Fruit fly (Drosophila melanogaster) whole organism, adult: ENCODE results near the gene CG43783.

Experiments
- CG14711 ChIP-seq: fragments of 200-800 bp; sonication (Bioruptor generic); optimal IDR thresholded peaks from 2 replicates; lab custom pipeline; 2018; ENCODE audit warnings: missing biosample characterization, mild to moderate bottlenecking, missing genetic modification characterization, moderate library complexity
- CG5204 ChIP-seq: fragments of 200-800 bp; sonication (Bioruptor generic); optimal IDR thresholded peaks from 2 replicates; lab custom pipeline; 2016; ENCODE audit warnings: missing biosample characterization, missing genetic modification characterization
- CG7045 ChIP-seq: fragments of 200-800 bp; sonication (Bioruptor generic); optimal IDR thresholded peaks from 2 replicates; lab custom pipeline; 2017; ENCODE audit warnings: missing biosample characterization, mild to moderate bottlenecking, missing genetic modification characterization
- cic ChIP-seq: fragments of 200-800 bp; sonication (Bioruptor generic); optimal IDR thresholded peaks from 2 replicates; lab custom pipeline; 2017; ENCODE audit warnings: missing biosample characterization, mild to moderate bottlenecking, missing genetic modification characterization, moderate library complexity
- pad ChIP-seq: fragments of 200-800 bp; sonication (Bioruptor generic); optimal IDR thresholded peaks from 3 replicates; lab custom pipeline; 2017; ENCODE audit warnings: missing biosample characterization, missing genetic modification characterization, mild to moderate bottlenecking, moderate library complexity, missing genetic modification reagents

DNA sequence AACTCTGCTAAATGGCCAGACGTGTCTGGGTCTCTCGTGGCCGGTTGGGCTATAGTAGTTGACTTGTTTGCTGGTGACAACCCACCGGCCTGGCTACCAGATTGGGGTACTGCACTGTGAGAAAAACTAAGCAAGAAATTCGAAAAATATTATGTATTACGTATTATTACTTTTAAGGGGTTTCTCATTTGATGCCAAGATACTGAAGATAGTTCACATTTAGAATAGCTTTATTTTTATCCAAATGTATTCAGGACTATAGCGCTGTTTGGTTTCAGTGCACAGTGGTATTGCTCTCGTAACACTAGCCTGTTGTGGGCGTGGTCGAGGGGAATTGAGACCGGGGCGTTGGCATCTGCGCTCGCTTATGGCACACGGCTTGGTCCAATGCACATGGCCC, 33.4 kb downstream of the CG43783 start:
- TF ChIP-seq CG14711 (tag; lab: Kevin White, UChicago): no peak
- no peak for TF ChIP-seq cic (GFP tag; lab: Kevin White, UChicago)
- no peak for TF ChIP-seq CG5204 (GFP tag; lab: Kevin White, UChicago)
- no peak for TF ChIP-seq CG7045 (GFP tag; lab: Kevin White, UChicago)
- no peak for TF ChIP-seq pad (GFP tag; lab: Kevin White, UChicago)
